Worm (Caenorhabditis elegans) whole organism, young adult: ENCODE data around the gene T21H3.5.

ENCODE experiments used
- B0019.2 ChIP-seq: fragments of 200-800 bp; sonication (Bioruptor generic); conservative IDR thresholded peaks from 2 replicates; pipeline ENCODE4 v1.3.6; 2022; ENCODE audit warnings: missing genetic modification reagents, missing genetic modification characterization, missing compliant biosample characterization
- C17E4.6 ChIP-seq: fragments of 200-800 bp; sonication (Bioruptor generic); IDR thresholded peaks from 2 replicates; pipeline ENCODE4 v1.3.6; 2022; ENCODE audit warnings: missing genetic modification reagents, missing genetic modification characterization, missing compliant biosample characterization
- F23B12.7 ChIP-seq: sonication (generic microtip); optimal IDR thresholded peaks from 2 replicates; lab custom pipeline; 2017; ENCODE audit warnings: missing genetic modification characterization, mild to moderate bottlenecking, missing compliant biosample characterization, antibody characterized with exemption, moderate library complexity; ENCODE audit not compliant: insufficient read depth
- F33H1.4 ChIP-seq: fragments of 200-800 bp; sonication (Bioruptor generic); IDR thresholded peaks from 2 replicates; pipeline ENCODE4 v1.3.6; 2022; ENCODE audit warnings: missing genetic modification reagents, missing genetic modification characterization, missing compliant biosample characterization
- F39B2.1 ChIP-seq: fragments of 200-800 bp; sonication (Bioruptor generic); IDR thresholded peaks from 2 replicates; pipeline ENCODE4 v1.3.6; 2022; ENCODE audit warnings: missing genetic modification reagents, missing genetic modification characterization, missing compliant biosample characterization
- F55B11.4 ChIP-seq: sonication (generic microtip); optimal IDR thresholded peaks from 2 replicates; lab custom pipeline; 2016; ENCODE audit warnings: missing compliant biosample characterization, missing genetic modification characterization, borderline replicate concordance; ENCODE audit not compliant: insufficient read depth
- T07F8.4 ChIP-seq: sonication (generic microtip); optimal IDR thresholded peaks from 2 replicates; lab custom pipeline; 2016; ENCODE audit warnings: mild to moderate bottlenecking, missing genetic modification characterization, moderate library complexity, missing compliant biosample characterization
- Y53G8AR.9 ChIP-seq: fragments of 200-800 bp; sonication (Bioruptor generic); conservative IDR thresholded peaks from 2 replicates; pipeline ENCODE4 v1.3.6; 2022; ENCODE audit warnings: missing genetic modification reagents, missing genetic modification characterization, missing compliant biosample characterization
- Y56A3A.18 ChIP-seq: fragments of 200-800 bp; sonication (Bioruptor generic); IDR thresholded peaks from 2 replicates; pipeline ENCODE4 v1.3.6; 2022; ENCODE audit warnings: missing genetic modification reagents, missing genetic modification characterization, missing compliant biosample characterization
- Y67H2A.10 ChIP-seq: fragments of 200-800 bp; sonication (Bioruptor generic); conservative IDR thresholded peaks from 2 replicates; pipeline ENCODE4 v1.3.6; 2022; ENCODE audit warnings: missing genetic modification reagents, missing genetic modification characterization, missing compliant biosample characterization
- Y95B8A.8 ChIP-seq: fragments of 200-800 bp; sonication (Bioruptor generic); IDR thresholded peaks from 2 replicates; pipeline ENCODE4 v1.3.6; 2022; ENCODE audit warnings: missing genetic modification reagents, missing genetic modification characterization, missing compliant biosample characterization
- atf-7 ChIP-seq: sonication (generic microtip); optimal IDR thresholded peaks from 2 replicates; lab custom pipeline; 2017; ENCODE audit warnings: mild to moderate bottlenecking, missing genetic modification characterization, missing compliant biosample characterization
- attf-3 ChIP-seq: fragments of 200-800 bp; sonication (Bioruptor generic); conservative IDR thresholded peaks from 2 replicates; pipeline ENCODE4 v1.3.6; 2022; ENCODE audit warnings: missing genetic modification reagents, missing genetic modification characterization, missing compliant biosample characterization
- ceh-91 ChIP-seq: fragments of 200-800 bp; sonication (Bioruptor generic); IDR thresholded peaks from 2 replicates; pipeline ENCODE4 v1.3.6; 2022; ENCODE audit warnings: missing genetic modification reagents, missing genetic modification characterization, missing compliant biosample characterization
- dox-1 ChIP-seq: fragments of 200-800 bp; sonication (Bioruptor generic); IDR thresholded peaks from 2 replicates; pipeline ENCODE4 v1.3.6; 2022; ENCODE audit warnings: missing genetic modification reagents, missing genetic modification characterization, missing compliant biosample characterization
- dpff-1 ChIP-seq: sonication (generic microtip); optimal IDR thresholded peaks from 2 replicates; lab custom pipeline; 2017; ENCODE audit warnings: mild to moderate bottlenecking, missing genetic modification characterization, missing compliant biosample characterization
- dpl-1 ChIP-seq: fragments of 150-350 bp; optimal IDR thresholded peaks from 2 replicates; lab custom pipeline; 2014; ENCODE audit warnings: missing biosample characterization, missing genetic modification reagents, missing genetic modification characterization
- efl-1 ChIP-seq: fragments of 150-350 bp; optimal IDR thresholded peaks from 2 replicates; lab custom pipeline; 2014; ENCODE audit warnings: missing biosample characterization, missing genetic modification reagents, missing genetic modification characterization
- egl-18 ChIP-seq: fragments of 200-800 bp; sonication (Bioruptor generic); IDR thresholded peaks from 2 replicates; pipeline ENCODE4 v1.3.6; 2022; ENCODE audit warnings: missing genetic modification reagents, missing genetic modification characterization, missing compliant biosample characterization
- ekl-4 ChIP-seq: fragments of 200-800 bp; sonication (Bioruptor generic); IDR thresholded peaks from 2 replicates; pipeline ENCODE4 v1.3.6; 2022; ENCODE audit warnings: missing genetic modification reagents, missing genetic modification characterization, missing compliant biosample characterization
- hmg-1.2 ChIP-seq: fragments of 200-800 bp; sonication (Bioruptor generic); IDR thresholded peaks from 2 replicates; pipeline ENCODE4 v1.3.6; 2022; ENCODE audit warnings: missing genetic modification reagents, missing genetic modification characterization, missing compliant biosample characterization
- hmg-20 ChIP-seq: fragments of 200-800 bp; sonication (Bioruptor generic); IDR thresholded peaks from 2 replicates; pipeline ENCODE4 v1.3.6; 2022; ENCODE audit warnings: missing genetic modification reagents, missing genetic modification characterization, missing compliant biosample characterization
- hsf-1 ChIP-seq: fragments of 200-800 bp; sonication (Bioruptor generic); IDR thresholded peaks from 2 replicates; pipeline ENCODE4 v1.3.6; 2022; ENCODE audit warnings: missing genetic modification reagents, missing genetic modification characterization, missing compliant biosample characterization
- lag-1 ChIP-seq: fragments of 200-800 bp; sonication (Bioruptor generic); IDR thresholded peaks from 2 replicates; pipeline ENCODE4 v1.3.6; 2022; ENCODE audit warnings: missing genetic modification reagents, missing genetic modification characterization, missing compliant biosample characterization
- lin-26 ChIP-seq: fragments of 200-800 bp; sonication (Bioruptor generic); IDR thresholded peaks from 2 replicates; pipeline ENCODE4 v1.3.6; 2022; ENCODE audit warnings: missing genetic modification reagents, missing genetic modification characterization, missing compliant biosample characterization
- lin-35 ChIP-seq, 3 experiments: fragments of 150-350 bp in 2 of 3; sonication (generic microtip) in 1 of 3; optimal IDR thresholded peaks; 2 replicates each; lab custom pipeline; 2014 to 2018; ENCODE audit warnings: missing biosample characterization in 3 of 3, missing genetic modification characterization in 3 of 3, missing genetic modification reagents in 3 of 3
- lin-54 ChIP-seq: fragments of 200-800 bp; sonication (Bioruptor generic); optimal IDR thresholded peaks from 2 replicates; lab custom pipeline; 2018; ENCODE audit warnings: mild to moderate bottlenecking, missing genetic modification characterization, missing compliant biosample characterization
- lsl-1 ChIP-seq: fragments of 200-800 bp; sonication (Bioruptor generic); optimal IDR thresholded peaks from 2 replicates; lab custom pipeline; 2018; ENCODE audit warnings: mild to moderate bottlenecking, missing genetic modification characterization, moderate library complexity, missing compliant biosample characterization
- madf-10 ChIP-seq: sonication (generic microtip); optimal IDR thresholded peaks from 2 replicates; lab custom pipeline; 2016; ENCODE audit warnings: mild to moderate bottlenecking, missing genetic modification characterization, missing compliant biosample characterization
- madf-3 ChIP-seq: fragments of 200-800 bp; sonication (Bioruptor generic); IDR thresholded peaks from 2 replicates; pipeline ENCODE4 v1.3.6; 2022; ENCODE audit warnings: missing genetic modification reagents, missing genetic modification characterization, missing compliant biosample characterization
- madf-6 ChIP-seq: fragments of 200-800 bp; sonication (Bioruptor generic); IDR thresholded peaks from 2 replicates; pipeline ENCODE4 v1.3.6; 2022; ENCODE audit warnings: missing genetic modification reagents, missing genetic modification characterization, missing compliant biosample characterization
- mcd-1 ChIP-seq: fragments of 200-800 bp; sonication (Bioruptor generic); IDR thresholded peaks from 2 replicates; pipeline ENCODE4 v1.3.6; 2022; ENCODE audit warnings: missing genetic modification reagents, missing genetic modification characterization, missing compliant biosample characterization
- nfyb-1 ChIP-seq: fragments of 200-800 bp; sonication (Bioruptor generic); IDR thresholded peaks from 2 replicates; pipeline ENCODE4 v1.3.6; 2022; ENCODE audit warnings: missing genetic modification reagents, missing genetic modification characterization, missing compliant biosample characterization
- pbrm-1 ChIP-seq: fragments of 200-800 bp; sonication (Bioruptor generic); IDR thresholded peaks from 2 replicates; pipeline ENCODE4 v1.3.6; 2022; ENCODE audit warnings: missing genetic modification reagents, missing genetic modification characterization, missing compliant biosample characterization
- rcor-1 ChIP-seq: fragments of 200-800 bp; sonication (Bioruptor generic); IDR thresholded peaks from 2 replicates; pipeline ENCODE4 v1.3.6; 2022; ENCODE audit warnings: missing genetic modification reagents, missing genetic modification characterization, missing compliant biosample characterization
- rpc-1 ChIP-seq, 2 experiments: fragments of 150-350 bp in 1 of 2; sonication (generic microtip) in 1 of 2; optimal IDR thresholded peaks; 2 replicates each; lab custom pipeline; 2014 to 2018; ENCODE audit warnings: missing biosample characterization in 1 of 2, missing genetic modification characterization in 1 of 2, missing genetic modification reagents in 1 of 2, missing genotype in 1 of 2
- snpc-1.1 ChIP-seq: sonication (generic microtip); optimal IDR thresholded peaks from 2 replicates; lab custom pipeline; 2017; ENCODE audit warnings: missing genetic modification characterization, mild to moderate bottlenecking, missing compliant biosample characterization, antibody characterized with exemption, moderate library complexity, missing genotype, missing genetic modification reagents; ENCODE audit not compliant: insufficient read depth
- snpc-1.3 ChIP-seq: sonication (generic microtip); optimal IDR thresholded peaks from 2 replicates; lab custom pipeline; 2017; ENCODE audit warnings: missing genetic modification characterization, mild to moderate bottlenecking, missing compliant biosample characterization, antibody characterized with exemption, moderate library complexity, missing genotype, missing genetic modification reagents; ENCODE audit not compliant: insufficient read depth
- tbp1 ChIP-seq: fragments of 200-800 bp; sonication (Bioruptor generic); optimal IDR thresholded peaks from 2 replicates; lab custom pipeline; 2018; ENCODE audit warnings: mild to moderate bottlenecking, missing genetic modification characterization, missing compliant biosample characterization
- tlf-1 ChIP-seq: fragments of 200-800 bp; sonication (Bioruptor generic); optimal IDR thresholded peaks from 2 replicates; lab custom pipeline; 2018; ENCODE audit warnings: mild to moderate bottlenecking, missing genetic modification characterization, missing compliant biosample characterization
- unc-130 ChIP-seq: sonication (generic microtip); optimal IDR thresholded peaks from 2 replicates; lab custom pipeline; 2016; ENCODE audit warnings: missing genetic modification reagents, missing genetic modification characterization, missing compliant biosample characterization
- xnd-1 ChIP-seq: sonication (generic microtip); optimal IDR thresholded peaks from 2 replicates; lab custom pipeline; 2016; ENCODE audit warnings: missing genotype, missing genetic modification reagents, missing genetic modification characterization, missing compliant biosample characterization
- ztf-28 ChIP-seq: fragments of 200-800 bp; sonication (Bioruptor generic); IDR thresholded peaks from 2 replicates; pipeline ENCODE4 v1.3.6; 2022; ENCODE audit warnings: missing genetic modification reagents, missing genetic modification characterization, missing compliant biosample characterization

The T21H3.5 gene

DNA sequence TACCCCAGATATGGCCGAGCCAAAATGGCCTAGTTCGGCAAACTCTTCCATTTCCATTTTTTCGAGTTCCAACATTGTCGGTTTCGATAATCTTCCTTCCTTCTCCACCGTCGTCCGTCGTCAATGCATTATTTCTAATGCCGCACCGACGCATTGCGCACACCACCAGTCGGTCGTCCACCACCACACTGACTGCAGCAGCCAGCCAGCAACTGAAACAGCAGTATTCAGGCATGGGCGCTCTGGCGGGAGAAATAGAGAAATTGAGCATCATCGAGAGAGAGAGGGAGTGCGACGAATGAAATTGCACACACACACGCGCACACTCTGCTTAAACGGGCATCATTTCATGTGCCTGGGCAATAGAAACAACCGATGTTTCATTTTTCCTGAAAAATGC is 10.2 kb downstream of the T21H3.5 start (continued):
- TF ChIP-seq hmg-20 (no peak), madf-10 (tag; lab: Kevin White, UChicago) (peak; percentile 32), rcor-1 (no peak)
- TF ChIP-seq, all 124 proteins: peak for 32

DNA sequence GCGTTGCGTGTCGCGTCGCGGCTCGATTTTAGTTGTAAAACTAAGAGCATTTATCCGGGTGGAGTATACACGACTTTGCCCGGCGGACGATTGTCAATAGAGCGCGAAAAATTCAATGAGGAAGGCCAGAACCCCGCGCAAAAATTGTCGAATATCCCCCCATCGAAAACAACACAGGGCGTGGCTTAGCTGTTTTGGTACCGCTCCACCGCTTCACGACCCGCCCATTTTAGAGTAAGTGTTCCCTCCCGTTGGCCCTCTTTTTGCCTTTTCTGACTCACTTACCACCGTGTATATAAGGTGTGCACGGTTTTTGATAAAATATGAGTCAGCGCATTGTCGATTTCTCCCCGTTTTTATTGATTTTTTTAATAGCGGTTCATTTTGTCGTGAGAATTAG is 10.7 kb downstream of the T21H3.5 start:
- TF ChIP-seq Y56A3A.18 (GFP tag; lab: Robert Waterston, UW) (0 out of 2 replicates have a peak, but pooled peaks have one; percentile 17), F39B2.1 (no peak), egl-18 (GFP tag; lab: Robert Waterston, UW) (0 out of 2 replicates have a peak, but pooled peaks have one; percentile 32)

DNA sequence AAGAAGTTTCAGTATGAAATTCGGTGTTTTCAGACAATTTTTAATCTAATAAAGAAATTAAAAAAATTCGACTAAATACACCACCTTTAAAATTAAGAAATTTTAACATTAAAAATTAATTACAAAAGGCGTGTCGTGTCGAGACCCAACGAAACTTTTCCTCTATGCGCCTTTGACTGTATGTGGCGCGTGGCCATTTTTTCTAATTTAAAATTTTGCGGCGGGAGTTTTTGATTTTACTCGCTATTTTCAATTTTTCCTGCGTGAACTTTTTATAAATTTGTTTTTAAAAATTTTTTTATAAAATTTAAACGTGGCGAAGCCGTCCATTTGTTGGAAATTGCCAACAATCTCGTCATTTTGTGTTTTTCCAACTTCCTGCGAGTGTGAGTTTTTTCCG is 11.4 kb downstream of the T21H3.5 start:
- peak; percentile 40; the same call in 1 of the 2 replicates for TF ChIP-seq rcor-1
- peak; percentile 63 for TF ChIP-seq dpl-1 (GFP tag; lab: Kevin White, UChicago)
- peak; percentile 29; the same call in 1 of the 2 replicates for TF ChIP-seq madf-3
- peak; percentile 86 for TF ChIP-seq ceh-91
- no peak for TF ChIP-seq Y67H2A.10 (GFP tag; lab: Robert Waterston, UW)
- peak; percentile 40 for TF ChIP-seq tbp1 (GFP tag; lab: Kevin White, UChicago)
- TF ChIP-seq nfyb-1, result 0 out of 2 replicates have a peak, but pooled peaks have one; percentile 17
- peak; percentile 68; the same call in 1 of the 2 replicates for TF ChIP-seq Y95B8A.8 (GFP tag; lab: Robert Waterston, UW)
- no peak for TF ChIP-seq attf-3 (GFP tag; lab: Robert Waterston, UW)
- no peak for TF ChIP-seq atf-7 (tag; lab: Kevin White, UChicago)
- peak; percentile 71 for TF ChIP-seq hsf-1 (GFP tag; lab: Robert Waterston, UW)
- no peak for TF ChIP-seq F55B11.4
- peak; percentile 37; the same call in 1 of the 2 replicates for TF ChIP-seq hmg-1.2 (GFP tag; lab: Robert Waterston, UW)
- TF ChIP-seq F33H1.4 (GFP tag; lab: Robert Waterston, UW), result peak; percentile 95
- TF ChIP-seq lin-54, result peak; percentile 76
- TF ChIP-seq lsl-1 (GFP tag; lab: Kevin White, UChicago), result peak; percentile 94
- TF ChIP-seq lin-35 (GFP tag; optimal IDR thresholded peaks at IDR 0.05; lab: Kevin White, UChicago), result peak in 1 of 3 experiments; percentile 10
- 0 out of 2 replicates have a peak, but pooled peaks have one; percentile 26 for TF ChIP-seq pbrm-1 (GFP tag; lab: Robert Waterston, UW)
- TF ChIP-seq Y53G8AR.9 (GFP tag; lab: Robert Waterston, UW), result peak; percentile 75
- peak; percentile 46; the same call in 1 of the 2 replicates for TF ChIP-seq B0019.2 (GFP tag; lab: Robert Waterston, UW)
- TF ChIP-seq snpc-1.3 (tag; lab: Kevin White, UChicago), result peak; percentile 15
- peak; percentile 65 for TF ChIP-seq tlf-1 (GFP tag; lab: Kevin White, UChicago)
- TF ChIP-seq mcd-1 (GFP tag; lab: Robert Waterston, UW), result peak; percentile 57; the same call in 1 of the 2 replicates
- TF ChIP-seq F23B12.7, result no peak
- peak; percentile 34 for TF ChIP-seq snpc-1.1 (tag; lab: Kevin White, UChicago)
- peak; percentile 87 for TF ChIP-seq efl-1 (GFP tag; lab: Kevin White, UChicago)
- TF ChIP-seq T07F8.4 (tag; lab: Kevin White, UChicago), result no peak
- no peak for TF ChIP-seq ztf-28 (GFP tag; lab: Robert Waterston, UW)
- peak; percentile 43 for TF ChIP-seq unc-130 (GFP tag; lab: Kevin White, UChicago)
- TF ChIP-seq ekl-4 (GFP tag; lab: Robert Waterston, UW), result 0 out of 2 replicates have a peak, but pooled peaks have one; percentile 48
- TF ChIP-seq lag-1, result no peak
- peak; percentile 36 for TF ChIP-seq dox-1 (GFP tag; lab: Robert Waterston, UW)
- peak; percentile 41; the same call in 1 of the 2 replicates for TF ChIP-seq C17E4.6 (GFP tag; lab: Robert Waterston, UW)
- TF ChIP-seq madf-6 (GFP tag; lab: Robert Waterston, UW), result peak; percentile 96
- no peak for TF ChIP-seq dpff-1 (tag; lab: Kevin White, UChicago)
- no peak for TF ChIP-seq lin-26
- TF ChIP-seq rpc-1 (optimal IDR thresholded peaks at IDR 0.05; lab: Kevin White, UChicago), result no peak
- TF ChIP-seq rpc-1 (tag; optimal IDR thresholded peaks at IDR 0.05; lab: Kevin White, UChicago), result no peak
- TF ChIP-seq xnd-1 (tag; lab: Kevin White, UChicago), result peak; percentile 92
- TF ChIP-seq madf-10 (tag; lab: Kevin White, UChicago), result no peak
